Worm (Caenorhabditis elegans) whole organism, L4/young adult: ENCODE measurements around the gene Y17G7B.18.

ENCODE experiments used
- W03F9.2 ChIP-seq: fragments of 150-350 bp; optimal IDR thresholded peaks from 2 replicates; lab custom pipeline; 2014; ENCODE audit warnings: missing biosample characterization, missing genetic modification characterization
- dao-5 ChIP-seq: sonication (generic microtip); optimal IDR thresholded peaks from 2 replicates; lab custom pipeline; 2016; ENCODE audit warnings: missing genotype, missing genetic modification characterization, moderate library complexity, missing compliant biosample characterization
- him-1 ChIP-seq: sonication (generic microtip); optimal IDR thresholded peaks from 2 replicates; lab custom pipeline; 2016; ENCODE audit warnings: missing genotype, missing genetic modification reagents, missing genetic modification characterization, missing compliant biosample characterization

DNA sequence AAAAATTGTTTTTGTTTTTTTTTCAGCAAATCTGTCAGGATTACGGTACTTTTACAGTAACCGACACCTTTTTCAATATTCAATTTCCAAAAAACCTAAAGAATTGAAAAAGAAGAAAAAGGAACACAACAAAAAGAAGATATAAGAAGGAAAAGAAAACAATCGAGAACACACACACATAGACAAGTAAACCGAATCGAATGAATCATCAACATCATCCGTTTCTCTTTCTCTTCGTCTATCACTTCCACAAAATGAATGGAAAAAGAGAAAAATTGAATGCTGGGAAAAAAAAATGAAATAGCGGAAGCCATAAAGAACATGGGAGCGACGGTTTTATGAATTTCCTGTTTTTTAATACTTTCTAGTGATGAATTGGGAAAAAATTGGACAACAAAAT is 26.2 kb downstream of the Y17G7B.18 start:
- no peak for TF ChIP-seq dao-5 (tag; lab: Kevin White, UChicago)
- no peak for TF ChIP-seq him-1 (tag; lab: Kevin White, UChicago)
- TF ChIP-seq W03F9.2 (tag; lab: Kevin White, UChicago): no peak
